Fruit fly (Drosophila melanogaster): ENCODE data around the gene CG14322.

DNA sequence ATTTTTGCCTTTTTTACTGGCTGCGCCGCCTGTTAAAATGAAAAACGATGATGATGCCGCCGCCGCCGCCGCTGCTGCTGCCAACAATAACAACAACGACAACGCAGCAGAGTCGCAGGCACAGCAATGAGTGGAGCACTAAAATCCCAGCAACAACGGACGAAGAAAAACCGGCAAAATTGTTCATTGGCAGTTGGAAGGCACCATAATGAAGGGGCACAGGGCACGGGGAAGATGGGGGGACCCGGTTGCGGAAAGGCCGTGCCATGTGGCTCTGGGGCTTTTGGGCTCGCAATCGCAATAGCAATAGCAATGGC, 57.0 kb downstream of the CG14322 start:
- TF ChIP-seq h (GFP tag; optimal IDR thresholded peaks at IDR 0.05) (no peak), HLH106 (tag; optimal IDR thresholded peaks at IDR 0.05) (no peak), dmrt93B (GFP tag; optimal IDR thresholded peaks at IDR 0.05) (no peak), usp (GFP tag; optimal IDR thresholded peaks at IDR 0.05) (no peak), Hnf4 (GFP tag; optimal IDR thresholded peaks at IDR 0.05) (no peak), Hr78 (GFP tag; optimal IDR thresholded peaks at IDR 0.05) (no peak)
